Fruit fly (Drosophila melanogaster) whole organism, embryonic: ENCODE results near the gene lectin-28C.
A peak's percentile ranks its signal among the peaks of the same experiment; 100 is the strongest.

ENCODE experiments used
- Ada2b ChIP-seq: fragments of 200-800 bp; sonication (Bioruptor generic); IDR thresholded peaks from 2 replicates; pipeline ENCODE4 v1.3.6; 2022; ENCODE audit warnings: missing biosample characterization, missing genetic modification characterization
- Adf1 ChIP-seq: fragments of 200-800 bp; sonication (Bioruptor generic); IDR thresholded peaks from 2 replicates; pipeline ENCODE4 v1.3.6; 2022; ENCODE audit warnings: missing biosample characterization, missing genetic modification characterization
- Antp ChIP-seq: fragments of 200-800 bp; sonication (Bioruptor generic); optimal IDR thresholded peaks from 3 replicates; lab custom pipeline; 2016; ENCODE audit warnings: missing biosample characterization, missing genetic modification characterization
- B-H1 ChIP-seq: fragments of 200-800 bp; sonication (Bioruptor generic); IDR thresholded peaks from 3 replicates; pipeline ENCODE4 v1.3.6; 2022; ENCODE audit warnings: missing biosample characterization, missing genetic modification characterization
- Bgb ChIP-seq: fragments of 200-800 bp; sonication (Bioruptor generic); IDR thresholded peaks from 2 replicates; pipeline ENCODE4 v1.3.6; 2022; ENCODE audit warnings: missing biosample characterization, missing genetic modification characterization; ENCODE audit not compliant: partially characterized antibody
- Blimp-1 ChIP-seq: fragments of 200-800 bp; sonication (Bioruptor generic); optimal IDR thresholded peaks from 3 replicates; lab custom pipeline; 2018; ENCODE audit warnings: missing biosample characterization, missing genetic modification characterization, mild to moderate bottlenecking, moderate library complexity, missing genetic modification reagents
- CG13296 ChIP-seq: fragments of 200-800 bp; sonication (Bioruptor generic); optimal IDR thresholded peaks from 3 replicates; lab custom pipeline; 2018; ENCODE audit warnings: missing biosample characterization, mild to moderate bottlenecking, missing genetic modification characterization
- CG1603 ChIP-seq: fragments of 200-800 bp; sonication (Bioruptor generic); optimal IDR thresholded peaks from 2 replicates; lab custom pipeline; 2019; ENCODE audit warnings: missing biosample characterization, mild to moderate bottlenecking, missing genetic modification characterization, moderate library complexity
- CG18262 ChIP-seq: fragments of 200-800 bp; optimal IDR thresholded peaks from 3 replicates; lab custom pipeline; 2019; ENCODE audit warnings: missing biosample characterization, mild to moderate bottlenecking, missing genetic modification characterization, moderate library complexity
- CG2116 ChIP-seq: fragments of 200-800 bp; sonication (Bioruptor generic); optimal IDR thresholded peaks from 3 replicates; lab custom pipeline; 2018; ENCODE audit warnings: missing biosample characterization, mild to moderate bottlenecking, missing genetic modification characterization
- CG2129 ChIP-seq: fragments of 200-800 bp; sonication (Bioruptor generic); IDR thresholded peaks from 2 replicates; pipeline ENCODE4 v1.3.6; 2022; ENCODE audit warnings: missing biosample characterization, missing genetic modification characterization; ENCODE audit not compliant: partially characterized antibody
- CG30403 ChIP-seq: fragments of 200-800 bp; sonication (Bioruptor generic); optimal IDR thresholded peaks from 3 replicates; lab custom pipeline; 2016; ENCODE audit warnings: missing biosample characterization, missing genetic modification characterization
- CG3163 ChIP-seq: fragments of 200-800 bp; sonication (Bioruptor generic); optimal IDR thresholded peaks from 3 replicates; lab custom pipeline; 2016; ENCODE audit warnings: missing biosample characterization, missing genetic modification characterization
- CG3281 ChIP-seq: fragments of 200-800 bp; sonication (Bioruptor generic); optimal IDR thresholded peaks from 3 replicates; lab custom pipeline; 2017; ENCODE audit warnings: missing biosample characterization, mild to moderate bottlenecking, missing genetic modification characterization
- CG42726 ChIP-seq: fragments of 200-800 bp; sonication (Bioruptor generic); IDR thresholded peaks from 2 replicates; pipeline ENCODE4 v1.3.6; 2022; ENCODE audit warnings: missing biosample characterization, missing genetic modification characterization; ENCODE audit not compliant: partially characterized antibody
- CG4360 ChIP-seq: fragments of 200-800 bp; sonication (Bioruptor generic); IDR thresholded peaks from 2 replicates; pipeline ENCODE4 v1.3.6; 2022; ENCODE audit warnings: missing biosample characterization, missing genetic modification characterization
- CG4854 ChIP-seq: fragments of 200-800 bp; sonication (Bioruptor generic); optimal IDR thresholded peaks from 2 replicates; lab custom pipeline; 2016; ENCODE audit warnings: missing biosample characterization, missing genetic modification characterization, inconsistent platforms
- CG6791 ChIP-seq: fragments of 200-800 bp; sonication (Bioruptor generic); IDR thresholded peaks from 3 replicates; pipeline ENCODE4 v1.3.6; 2022; ENCODE audit warnings: missing biosample characterization, missing genetic modification characterization; ENCODE audit not compliant: partially characterized antibody
- CG7839 ChIP-seq: fragments of 200-800 bp; sonication (Bioruptor generic); optimal IDR thresholded peaks from 3 replicates; lab custom pipeline; 2018; ENCODE audit warnings: missing biosample characterization, mild to moderate bottlenecking, missing genetic modification characterization, moderate library complexity
- CG9797 ChIP-seq: fragments of 200-800 bp; sonication (Bioruptor generic); optimal IDR thresholded peaks from 3 replicates; lab custom pipeline; 2018; ENCODE audit warnings: missing biosample characterization, mild to moderate bottlenecking, missing genetic modification characterization
- CG9817 ChIP-seq: fragments of 200-800 bp; sonication (Bioruptor generic); optimal IDR thresholded peaks from 2 replicates; lab custom pipeline; 2018; ENCODE audit warnings: missing biosample characterization, mild to moderate bottlenecking, missing genetic modification characterization, moderate library complexity
- D ChIP-seq, 2 experiments: fragments of 200-800 bp in 1 of 2; fragments of >200 bp in 1 of 2; sonication (Bioruptor generic) in 1 of 2; optimal IDR thresholded peaks; 2 replicates in 1 of 2; 3 replicates in 1 of 2; lab custom pipeline; 2017; ENCODE audit warnings: mild to moderate bottlenecking in 1 of 2, missing biosample characterization in 1 of 2, missing genetic modification characterization in 1 of 2, missing genetic modification reagents in 1 of 2
- ERR ChIP-seq: fragments of 200-800 bp; sonication (Bioruptor generic); optimal IDR thresholded peaks from 2 replicates; lab custom pipeline; 2016; ENCODE audit warnings: missing biosample characterization, missing genetic modification characterization
- Fer2 ChIP-seq: fragments of 200-800 bp; sonication (Bioruptor generic); optimal IDR thresholded peaks from 2 replicates; lab custom pipeline; 2018; ENCODE audit warnings: missing biosample characterization, mild to moderate bottlenecking, missing genetic modification characterization, moderate library complexity
- Gsc ChIP-seq: fragments of 200-800 bp; sonication (Bioruptor generic); IDR thresholded peaks from 2 replicates; pipeline ENCODE4 v1.3.6; 2022; ENCODE audit warnings: missing biosample characterization, missing genetic modification characterization
- HmgD ChIP-seq: fragments of 200-800 bp; sonication (Bioruptor generic); optimal IDR thresholded peaks from 3 replicates; lab custom pipeline; 2016; ENCODE audit warnings: missing biosample characterization, missing genetic modification characterization
- HmgZ ChIP-seq: fragments of 200-800 bp; sonication (Bioruptor generic); optimal IDR thresholded peaks from 2 replicates; lab custom pipeline; 2018; ENCODE audit warnings: missing biosample characterization, mild to moderate bottlenecking, missing genetic modification characterization
- Hr51 ChIP-seq, 2 experiments: fragments of 200-800 bp; sonication (Bioruptor generic); optimal IDR thresholded peaks; 2 replicates in 1 of 2; 3 replicates in 1 of 2; lab custom pipeline; 2016 to 2018; ENCODE audit warnings: missing biosample characterization in 2 of 2, missing genetic modification characterization in 2 of 2, mild to moderate bottlenecking in 1 of 2, moderate library complexity in 1 of 2
- Jarid2 ChIP-seq: fragments of 200-800 bp; sonication (Bioruptor generic); optimal IDR thresholded peaks from 3 replicates; lab custom pipeline; 2017; ENCODE audit warnings: mild to moderate bottlenecking, missing biosample characterization, missing genetic modification reagents, missing genetic modification characterization
- Opbp ChIP-seq: fragments of 200-800 bp; sonication (Bioruptor generic); IDR thresholded peaks from 3 replicates; pipeline ENCODE4 v1.3.6; 2022; ENCODE audit warnings: missing biosample characterization, missing genetic modification characterization; ENCODE audit not compliant: partially characterized antibody
- Six4 ChIP-seq: fragments of 200-800 bp; sonication (Bioruptor generic); optimal IDR thresholded peaks from 2 replicates; lab custom pipeline; 2016; ENCODE audit warnings: missing biosample characterization, missing genetic modification characterization
- Trl ChIP-seq, 3 experiments: fragments of >200 bp in 2 of 3; fragments of 200-800 bp in 1 of 3; sonication (Bioruptor generic) in 1 of 3; optimal IDR thresholded peaks; 2 replicates in 1 of 3; 3 replicates in 2 of 3; lab custom pipeline; 2016 to 2017; ENCODE audit warnings: missing biosample characterization in 1 of 3, missing genetic modification characterization in 1 of 3
- br ChIP-seq: fragments of >200 bp; optimal IDR thresholded peaks from 2 replicates; lab custom pipeline; 2017
- bsh ChIP-seq, 2 experiments: fragments of 200-800 bp; sonication (Bioruptor generic); optimal IDR thresholded peaks; 2 replicates each; lab custom pipeline; 2017 to 2018; ENCODE audit warnings: mild to moderate bottlenecking in 2 of 2, missing biosample characterization in 2 of 2, missing genetic modification characterization in 2 of 2, moderate library complexity in 1 of 2
- btn ChIP-seq: fragments of 200-800 bp; sonication (Bioruptor generic); optimal IDR thresholded peaks from 2 replicates; lab custom pipeline; 2016; ENCODE audit warnings: missing biosample characterization, missing genetic modification characterization
- crc ChIP-seq: fragments of 200-800 bp; sonication (Bioruptor generic); optimal IDR thresholded peaks from 2 replicates; lab custom pipeline; 2016; ENCODE audit warnings: missing biosample characterization, missing genetic modification characterization
- crol ChIP-seq: fragments of 200-800 bp; sonication (Bioruptor generic); IDR thresholded peaks from 2 replicates; pipeline ENCODE4 v1.3.6; 2022; ENCODE audit warnings: missing biosample characterization, missing genetic modification characterization
- danr ChIP-seq: fragments of 200-800 bp; sonication (Bioruptor generic); IDR thresholded peaks from 2 replicates; pipeline ENCODE4 v1.3.6; 2022; ENCODE audit warnings: missing biosample characterization, missing genetic modification characterization
- dmrt11E ChIP-seq: fragments of 200-800 bp; sonication (Bioruptor generic); optimal IDR thresholded peaks from 3 replicates; lab custom pipeline; 2018; ENCODE audit warnings: missing biosample characterization, mild to moderate bottlenecking, missing genetic modification characterization, moderate library complexity
- en ChIP-seq: fragments of 200-800 bp; sonication (Bioruptor generic); optimal IDR thresholded peaks from 2 replicates; lab custom pipeline; 2016; ENCODE audit warnings: missing biosample characterization, missing genetic modification characterization
- eve ChIP-seq, 2 experiments: fragments of >200 bp; optimal IDR thresholded peaks; 2 replicates each; lab custom pipeline; 2017; ENCODE audit warnings: missing biosample characterization in 2 of 2, missing genetic modification characterization in 2 of 2
- jumu ChIP-seq: fragments of 200-800 bp; sonication (Bioruptor generic); optimal IDR thresholded peaks from 3 replicates; lab custom pipeline; 2016; ENCODE audit warnings: missing biosample characterization, missing genetic modification characterization
- lmd ChIP-seq: fragments of 200-800 bp; sonication (Bioruptor generic); IDR thresholded peaks from 2 replicates; pipeline ENCODE4 v1.3.6; 2022; ENCODE audit warnings: missing biosample characterization, missing genetic modification characterization
- oc ChIP-seq: fragments of 200-800 bp; sonication (Bioruptor generic); optimal IDR thresholded peaks from 2 replicates; lab custom pipeline; 2018; ENCODE audit warnings: missing biosample characterization, mild to moderate bottlenecking, missing genetic modification characterization, moderate library complexity
- odd ChIP-seq: fragments of 200-800 bp; sonication (Bioruptor generic); optimal IDR thresholded peaks from 2 replicates; lab custom pipeline; 2017; ENCODE audit warnings: missing biosample characterization, mild to moderate bottlenecking, missing genetic modification characterization
- shn ChIP-seq: fragments of 200-800 bp; sonication (Bioruptor generic); optimal IDR thresholded peaks from 3 replicates; lab custom pipeline; 2016; ENCODE audit warnings: missing biosample characterization, missing genetic modification characterization
- sisA ChIP-seq: fragments of 200-800 bp; sonication (Bioruptor generic); IDR thresholded peaks from 2 replicates; pipeline ENCODE4 v1.3.6; 2022; ENCODE audit warnings: missing biosample characterization, missing genetic modification characterization
- sr ChIP-seq: fragments of 200-800 bp; sonication (Bioruptor generic); IDR thresholded peaks from 3 replicates; pipeline ENCODE4 v1.3.6; 2022; ENCODE audit warnings: missing biosample characterization, missing genetic modification characterization
- ssp ChIP-seq: fragments of 200-800 bp; sonication (Bioruptor generic); IDR thresholded peaks from 2 replicates; pipeline ENCODE4 v1.3.6; 2022; ENCODE audit warnings: missing biosample characterization, missing genetic modification characterization
- tx ChIP-seq: fragments of 200-800 bp; sonication (Bioruptor generic); optimal IDR thresholded peaks from 2 replicates; lab custom pipeline; 2016; ENCODE audit warnings: missing biosample characterization, missing genetic modification characterization

lectin-28C gene

DNA sequence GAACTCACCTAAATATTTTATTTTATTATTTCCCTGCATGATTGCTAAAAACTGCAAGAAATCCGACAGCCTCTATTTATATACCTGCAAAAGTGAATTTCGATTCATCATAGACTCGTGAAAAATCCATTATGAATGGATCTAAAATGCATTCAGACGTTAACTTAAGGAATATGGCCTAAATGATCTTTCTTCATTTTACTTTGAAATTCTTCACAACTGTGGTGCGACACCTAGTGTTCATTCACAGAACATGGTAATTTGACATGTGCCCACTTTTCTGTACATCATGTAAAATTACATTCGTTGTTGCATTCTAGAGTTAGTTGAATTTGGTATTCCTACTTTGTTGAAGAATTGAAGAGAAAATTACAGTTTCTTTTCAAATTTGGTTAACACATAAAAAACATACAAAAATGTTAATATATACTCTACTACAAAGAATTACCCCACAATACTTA is 33.8 kb downstream of the lectin-28C start, which contains the start of gene Spn28Db (continued):
- TF ChIP-seq crol (no peak), sr (GFP tag; lab: Robert Waterston, UW) (no peak), Opbp (GFP tag; lab: Robert Waterston, UW) (peak; percentile 76; the same call in 2 of the 3 replicates), CG42726 (GFP tag; lab: Robert Waterston, UW) (peak; percentile 62), bsh (GFP tag; optimal IDR thresholded peaks at IDR 0.05; lab: Kevin White, UChicago) (no peak), D (optimal IDR thresholded peaks at IDR 0.05; lab: Kevin White, UChicago) (no peak), D (GFP tag; optimal IDR thresholded peaks at IDR 0.05; lab: Kevin White, UChicago) (no peak), CG3281 (no peak), en (no peak), Fer2 (tag; lab: Kevin White, UChicago) (no peak), CG30403 (GFP tag; lab: Kevin White, UChicago) (peak; percentile 25), HmgZ (tag; lab: Kevin White, UChicago) (no peak), shn (GFP tag; lab: Kevin White, UChicago) (no peak), Jarid2 (GFP tag; lab: Kevin White, UChicago) (peak; percentile 9), btn (no peak), lmd (GFP tag; lab: Robert Waterston, UW) (no peak), Six4 (no peak), eve (GFP tag; optimal IDR thresholded peaks at IDR 0.05; lab: Kevin White, UChicago) (no peak), tx (GFP tag; lab: Kevin White, UChicago) (no peak), CG1603 (tag; lab: Kevin White, UChicago) (peak; percentile 52), crc (GFP tag; lab: Kevin White, UChicago) (no peak), dmrt11E (no peak), HmgD (GFP tag; lab: Kevin White, UChicago) (peak; percentile 45), oc (tag; lab: Kevin White, UChicago) (no peak), B-H1 (no peak), Adf1 (GFP tag; lab: Robert Waterston, UW) (no peak), CG2129 (GFP tag; lab: Robert Waterston, UW) (no peak), CG9817 (tag; lab: Kevin White, UChicago) (no peak), Blimp-1 (GFP tag; lab: Kevin White, UChicago) (no peak), ssp (no peak), Bgb (GFP tag; lab: Robert Waterston, UW) (peak; percentile 86), CG7839 (tag; lab: Kevin White, UChicago) (peak; percentile 37), CG4854 (no peak), CG3163 (GFP tag; lab: Kevin White, UChicago) (peak; percentile 41), danr (GFP tag; lab: Robert Waterston, UW) (no peak), Hr51 (GFP tag; optimal IDR thresholded peaks at IDR 0.05; lab: Kevin White, UChicago) (no peak), CG4360 (GFP tag; lab: Robert Waterston, UW) (no peak), Antp (GFP tag; lab: Kevin White, UChicago) (no peak), Trl (optimal IDR thresholded peaks at IDR 0.05; lab: Kevin White, UChicago) (no peak), Trl (GFP tag; optimal IDR thresholded peaks at IDR 0.05; lab: Kevin White, UChicago) (no peak), CG2116 (GFP tag; lab: Kevin White, UChicago) (no peak), br (lab: Kevin White, UChicago) (no peak), CG18262 (tag; lab: Kevin White, UChicago) (no peak), Ada2b (GFP tag; lab: Robert Waterston, UW) (no peak), jumu (GFP tag; lab: Kevin White, UChicago) (no peak), Gsc (no peak), sisA (GFP tag; lab: Robert Waterston, UW) (no peak), ERR (GFP tag; lab: Kevin White, UChicago) (no peak), CG6791 (GFP tag; lab: Robert Waterston, UW) (peak; percentile 72), CG13296 (GFP tag; lab: Kevin White, UChicago) (no peak), CG9797 (GFP tag; lab: Kevin White, UChicago) (no peak), odd (GFP tag; lab: Kevin White, UChicago) (no peak)
